Worm (Caenorhabditis elegans) whole organism, young adult: ENCODE measurements around the gene far-4.

Experiments used
- Y95B8A.8 ChIP-seq: fragments of 200-800 bp; sonication (Bioruptor generic); IDR thresholded peaks from 2 replicates; pipeline ENCODE4 v1.3.6; 2022; ENCODE audit warnings: missing genetic modification reagents, missing genetic modification characterization, missing compliant biosample characterization
- ceh-100 ChIP-seq: fragments of 200-800 bp; sonication (Bioruptor generic); IDR thresholded peaks from 2 replicates; pipeline ENCODE4 v1.3.6; 2022; ENCODE audit warnings: missing genetic modification reagents, missing genetic modification characterization, missing compliant biosample characterization
- madf-8 ChIP-seq: fragments of 200-800 bp; sonication (Bioruptor generic); conservative IDR thresholded peaks from 2 replicates; pipeline ENCODE4 v1.3.6; 2022; ENCODE audit warnings: missing genetic modification reagents, missing genetic modification characterization, missing compliant biosample characterization
- nhr-90 ChIP-seq: sonication (generic microtip); optimal IDR thresholded peaks from 2 replicates; lab custom pipeline; 2016; ENCODE audit warnings: missing genotype, mild to moderate bottlenecking, missing genetic modification characterization, missing compliant biosample characterization
- pha-4 ChIP-seq: fragments of 150-350 bp; sonication (generic microtip); optimal IDR thresholded peaks from 2 replicates; lab custom pipeline; 2014; ENCODE audit warnings: missing biosample characterization, missing genetic modification reagents, missing genetic modification characterization
- repo-1 ChIP-seq: sonication (generic microtip); optimal IDR thresholded peaks from 2 replicates; lab custom pipeline; 2017; ENCODE audit warnings: mild to moderate bottlenecking, missing genetic modification characterization, missing compliant biosample characterization
- zfh-2 ChIP-seq: fragments of 200-800 bp; sonication (Bioruptor generic); conservative IDR thresholded peaks from 2 replicates; pipeline ENCODE4 v1.3.6; 2022; ENCODE audit warnings: missing genetic modification reagents, missing genetic modification characterization, missing compliant biosample characterization

DNA sequence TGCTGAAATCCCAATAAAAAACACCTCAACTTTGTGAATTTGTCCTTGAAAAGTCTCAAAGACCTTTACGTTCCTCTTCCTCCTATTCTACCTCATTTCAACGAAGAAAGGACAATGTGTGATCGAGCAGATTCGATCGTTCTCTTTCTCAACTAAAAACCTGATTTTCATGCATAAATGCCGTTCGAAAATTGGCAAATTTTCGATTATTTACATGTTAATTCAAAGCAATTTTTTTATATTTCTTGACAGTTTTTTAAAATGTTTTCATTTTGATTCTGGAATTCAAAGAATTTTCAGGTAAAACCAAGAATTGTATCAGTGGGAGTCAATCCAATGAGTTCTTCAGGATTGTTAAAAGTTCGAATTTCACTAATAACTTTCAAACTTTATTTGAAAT, 30.9 kb downstream of the far-4 start, which contains the start of gene lin-46:
- TF ChIP-seq nhr-90, result no peak
- no peak for TF ChIP-seq repo-1 (tag; lab: Kevin White, UChicago)
- TF ChIP-seq ceh-100, result no peak
- TF ChIP-seq zfh-2 (GFP tag; lab: Robert Waterston, UW), result no peak
- TF ChIP-seq madf-8 (GFP tag; lab: Robert Waterston, UW), result no peak
- no peak for TF ChIP-seq pha-4
- TF ChIP-seq Y95B8A.8, result no peak
